Worm (Caenorhabditis elegans) whole organism, L4/young adult: ENCODE results near the gene T22B2.2.

Experiments used
- W03F9.2 ChIP-seq: fragments of 150-350 bp; optimal IDR thresholded peaks from 2 replicates; lab custom pipeline; 2014; ENCODE audit warnings: missing biosample characterization, missing genetic modification characterization
- him-1 ChIP-seq: sonication (generic microtip); optimal IDR thresholded peaks from 2 replicates; lab custom pipeline; 2016; ENCODE audit warnings: missing genotype, missing genetic modification reagents, missing genetic modification characterization, missing compliant biosample characterization

DNA sequence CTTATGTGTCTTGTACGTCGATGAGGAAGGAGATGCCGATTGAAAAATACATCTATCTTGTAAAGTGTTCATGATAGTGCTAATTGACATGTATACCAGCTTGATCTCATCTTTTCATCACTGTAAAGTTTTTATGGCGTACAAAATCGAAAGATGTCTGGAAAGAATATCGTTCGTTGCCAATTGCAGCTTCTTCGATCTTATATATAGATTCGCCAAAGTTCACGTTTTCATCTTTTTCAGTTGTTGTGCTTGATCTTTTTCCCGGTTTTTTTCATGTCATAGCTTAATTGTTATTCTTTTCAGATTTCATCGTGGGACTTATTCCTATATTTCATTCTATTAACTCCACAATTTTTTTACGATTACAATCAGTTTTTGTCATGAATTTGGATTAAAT lies 11.1 kb downstream of the T22B2.2 start, which contains the start of gene adt-3:
- no peak for TF ChIP-seq him-1 (tag; lab: Kevin White, UChicago)
- no peak for TF ChIP-seq W03F9.2
